Worm (Caenorhabditis elegans) whole organism, mixed stage, embryonic: ENCODE measurements around the gene F10B5.2.

Experiments used
- M03D4.4 ChIP-seq: sonication (generic microtip); optimal IDR thresholded peaks from 2 replicates; lab custom pipeline; 2017; ENCODE audit warnings: mild to moderate bottlenecking, missing genetic modification characterization, missing compliant biosample characterization
- blmp-1 ChIP-seq: fragments of 150-350 bp; optimal IDR thresholded peaks from 2 replicates; lab custom pipeline; 2014; ENCODE audit warnings: missing biosample characterization, missing genetic modification characterization
- ceh-39 ChIP-seq: fragments of 150-350 bp; optimal IDR thresholded peaks from 2 replicates; lab custom pipeline; 2014; ENCODE audit warnings: missing biosample characterization, missing genetic modification characterization
- ceh-43 ChIP-seq: fragments of 200-800 bp; sonication (Bioruptor generic); optimal IDR thresholded peaks from 2 replicates; lab custom pipeline; 2018; ENCODE audit warnings: mild to moderate bottlenecking, missing genetic modification characterization, moderate library complexity, missing compliant biosample characterization
- ceh-83 ChIP-seq: fragments of 200-800 bp; sonication (Bioruptor generic); optimal IDR thresholded peaks from 2 replicates; lab custom pipeline; 2018; ENCODE audit warnings: mild to moderate bottlenecking, missing genetic modification characterization, missing compliant biosample characterization
- ces-1 ChIP-seq: fragments of 150-350 bp; optimal IDR thresholded peaks from 2 replicates; lab custom pipeline; 2014; ENCODE audit warnings: missing biosample characterization, missing genetic modification reagents, missing genetic modification characterization
- cnd-1 ChIP-seq: fragments of 200-800 bp; sonication (Bioruptor generic); optimal IDR thresholded peaks from 2 replicates; lab custom pipeline; 2018; ENCODE audit warnings: mild to moderate bottlenecking, missing genetic modification characterization, missing compliant biosample characterization
- drap-1 ChIP-seq: fragments of 200-800 bp; sonication (Bioruptor generic); optimal IDR thresholded peaks from 3 replicates; lab custom pipeline; 2018; ENCODE audit warnings: mild to moderate bottlenecking, missing genetic modification characterization, missing compliant biosample characterization
- elt-3 ChIP-seq: fragments of 150-350 bp; optimal IDR thresholded peaks from 2 replicates; lab custom pipeline; 2014; ENCODE audit warnings: missing biosample characterization, missing genetic modification characterization
- flh-1 ChIP-seq: fragments of 200-800 bp; sonication (Bioruptor generic); optimal IDR thresholded peaks from 2 replicates; lab custom pipeline; 2018; ENCODE audit warnings: mild to moderate bottlenecking, missing genetic modification characterization, moderate library complexity, missing compliant biosample characterization
- ham-2 ChIP-seq: fragments of 200-800 bp; sonication (Bioruptor generic); optimal IDR thresholded peaks from 2 replicates; lab custom pipeline; 2018; ENCODE audit warnings: mild to moderate bottlenecking, missing genetic modification characterization, missing compliant biosample characterization
- hlh-1 ChIP-seq: fragments of 150-350 bp; optimal IDR thresholded peaks from 2 replicates; lab custom pipeline; 2014; ENCODE audit warnings: missing biosample characterization, missing genetic modification reagents, missing genetic modification characterization
- lin-13 ChIP-seq: fragments of 150-350 bp; optimal IDR thresholded peaks from 2 replicates; lab custom pipeline; 2014; ENCODE audit warnings: missing biosample characterization, missing genetic modification characterization
- lin-32 ChIP-seq: fragments of 200-800 bp; sonication (Bioruptor generic); optimal IDR thresholded peaks from 2 replicates; lab custom pipeline; 2018; ENCODE audit warnings: mild to moderate bottlenecking, missing genetic modification characterization, missing compliant biosample characterization
- lsy-2 ChIP-seq: fragments of 150-350 bp; optimal IDR thresholded peaks from 2 replicates; lab custom pipeline; 2014; ENCODE audit warnings: missing biosample characterization, missing genetic modification characterization
- mab-5 ChIP-seq: fragments of 150-350 bp; optimal IDR thresholded peaks from 2 replicates; lab custom pipeline; 2014; ENCODE audit warnings: missing biosample characterization, missing genetic modification characterization
- mep-1 ChIP-seq: fragments of 150-350 bp; optimal IDR thresholded peaks from 2 replicates; lab custom pipeline; 2017; ENCODE audit warnings: missing biosample characterization, missing genetic modification reagents, missing genetic modification characterization, inconsistent platforms
- mls-2 ChIP-seq: sonication (generic microtip); optimal IDR thresholded peaks from 2 replicates; lab custom pipeline; 2016; ENCODE audit warnings: mild to moderate bottlenecking, missing genetic modification characterization, moderate library complexity, missing compliant biosample characterization
- nhr-12 ChIP-seq: fragments of 150-350 bp; optimal IDR thresholded peaks from 2 replicates; lab custom pipeline; 2014; ENCODE audit warnings: missing biosample characterization, missing genetic modification characterization
- nhr-2 ChIP-seq: fragments of 150-350 bp; optimal IDR thresholded peaks from 2 replicates; lab custom pipeline; 2014; ENCODE audit warnings: missing biosample characterization, missing genetic modification characterization
- nhr-237 ChIP-seq: fragments of 150-350 bp; optimal IDR thresholded peaks from 2 replicates; lab custom pipeline; 2014; ENCODE audit warnings: missing biosample characterization, missing genetic modification characterization
- nhr-28 ChIP-seq: fragments of 150-350 bp; optimal IDR thresholded peaks from 2 replicates; lab custom pipeline; 2014; ENCODE audit warnings: missing biosample characterization, missing genetic modification characterization
- nhr-76 ChIP-seq: sonication (generic microtip); optimal IDR thresholded peaks from 2 replicates; lab custom pipeline; 2017; ENCODE audit warnings: missing biosample characterization, missing genetic modification characterization
- pha-4 ChIP-seq: fragments of 150-350 bp; optimal IDR thresholded peaks from 2 replicates; lab custom pipeline; 2018; ENCODE audit warnings: missing biosample characterization, missing genetic modification reagents, missing genetic modification characterization
- sem-2 ChIP-seq: fragments of 200-800 bp; sonication (Bioruptor generic); optimal IDR thresholded peaks from 2 replicates; lab custom pipeline; 2018; ENCODE audit warnings: mild to moderate bottlenecking, missing genetic modification characterization, missing compliant biosample characterization
- snpc-4 ChIP-seq: fragments of 150-350 bp; optimal IDR thresholded peaks from 2 replicates; lab custom pipeline; 2014; ENCODE audit warnings: missing biosample characterization, missing genetic modification characterization
- sptf-1 ChIP-seq: sonication (generic microtip); optimal IDR thresholded peaks from 2 replicates; lab custom pipeline; 2017; ENCODE audit warnings: mild to moderate bottlenecking, missing genetic modification characterization, moderate library complexity, missing compliant biosample characterization
- tbx-8 ChIP-seq: fragments of 200-800 bp; sonication (Bioruptor generic); optimal IDR thresholded peaks from 2 replicates; lab custom pipeline; 2018; ENCODE audit warnings: mild to moderate bottlenecking, missing genetic modification characterization, moderate library complexity, missing compliant biosample characterization
- unc-120 ChIP-seq: sonication (generic microtip); optimal IDR thresholded peaks from 2 replicates; lab custom pipeline; 2017; ENCODE audit warnings: missing genetic modification characterization, missing compliant biosample characterization; ENCODE audit not compliant: poor library complexity, severe bottlenecking
- unc-39 ChIP-seq: fragments of 150-350 bp; optimal IDR thresholded peaks from 2 replicates; lab custom pipeline; 2014; ENCODE audit warnings: missing biosample characterization, missing genetic modification characterization
- unc-62 ChIP-seq: fragments of 150-350 bp; optimal IDR thresholded peaks from 2 replicates; lab custom pipeline; 2014; ENCODE audit warnings: missing biosample characterization, missing genetic modification reagents, missing genetic modification characterization
- zip-8 ChIP-seq: fragments of 150-350 bp; optimal IDR thresholded peaks from 2 replicates; lab custom pipeline; 2014; ENCODE audit warnings: missing biosample characterization, missing genetic modification characterization
- ztf-11 ChIP-seq: fragments of 150-350 bp; optimal IDR thresholded peaks from 2 replicates; lab custom pipeline; 2014; ENCODE audit warnings: missing biosample characterization, missing genetic modification characterization

The F10B5.2 gene

ce11 chrII:8126132-8126531, 18.4 kb upstream of the F10B5.2 start:
- no peak for TF ChIP-seq ztf-11
- TF ChIP-seq zip-8, result no peak
- no peak for TF ChIP-seq blmp-1
- no peak for TF ChIP-seq mls-2 (tag; lab: Kevin White, UChicago)
- TF ChIP-seq hlh-1 (tag; lab: Kevin White, UChicago), result no peak
- TF ChIP-seq nhr-28 (tag; lab: Kevin White, UChicago), result no peak
- TF ChIP-seq unc-39, result no peak
- TF ChIP-seq ceh-43, result no peak
- TF ChIP-seq lin-32 (GFP tag; lab: Kevin White, UChicago), result no peak
- no peak for TF ChIP-seq nhr-12 (tag; lab: Kevin White, UChicago)
- TF ChIP-seq drap-1 (GFP tag; lab: Kevin White, UChicago), result no peak

- TF ChIP-seq lsy-2 (tag; lab: Kevin White, UChicago) (no peak), hlh-1 (tag; lab: Kevin White, UChicago) (peak; percentile 90), pha-4 (tag; lab: Kevin White, UChicago) (no peak), unc-120 (tag; lab: Kevin White, UChicago) (peak; percentile 22), blmp-1 (no peak)
Observed at ce11 chrII:8126617-8127016, 17.9 kb upstream of the F10B5.2 start.

DNA sequence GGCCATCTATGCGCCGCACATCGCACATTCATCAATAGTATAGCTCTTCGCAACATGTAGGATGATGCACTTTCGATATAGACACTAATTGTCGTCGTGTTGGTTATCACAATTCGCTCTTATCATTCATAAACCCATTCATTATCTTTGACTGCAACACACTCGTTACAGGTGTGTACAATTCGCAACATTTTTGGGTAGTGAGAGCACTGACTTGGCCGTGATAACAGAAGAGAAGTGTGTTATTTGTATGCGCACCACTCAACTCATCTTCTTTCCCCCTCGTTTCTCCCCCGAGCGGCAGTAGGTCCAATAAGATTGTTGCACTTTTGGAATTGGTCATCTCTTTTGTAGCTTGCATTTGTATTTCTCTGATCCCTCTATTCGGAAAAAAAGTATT, 17.3 kb upstream of the F10B5.2 start:
- TF ChIP-seq lin-32 (GFP tag; lab: Kevin White, UChicago) (no peak), snpc-4 (tag; lab: Kevin White, UChicago) (no peak), nhr-2 (tag; lab: Kevin White, UChicago) (peak; percentile 67)

ce11 chrII:8127794-8128193, 16.8 kb upstream of the F10B5.2 start:
- TF ChIP-seq ceh-39 (tag; lab: Kevin White, UChicago) (no peak), sem-2 (GFP tag; lab: Kevin White, UChicago) (no peak), snpc-4 (tag; lab: Kevin White, UChicago) (no peak), nhr-12 (tag; lab: Kevin White, UChicago) (no peak), nhr-2 (tag; lab: Kevin White, UChicago) (no peak), mep-1 (tag; lab: Kevin White, UChicago) (no peak), unc-62 (GFP tag; lab: Kevin White, UChicago) (no peak), nhr-76 (tag; lab: Kevin White, UChicago) (no peak), unc-39 (no peak)

- TF ChIP-seq sem-2 (GFP tag; lab: Kevin White, UChicago) (peak; percentile 34), ceh-83 (GFP tag; lab: Kevin White, UChicago) (no peak), elt-3 (no peak), M03D4.4 (tag; lab: Kevin White, UChicago) (peak; percentile 46), ces-1 (GFP tag; lab: Kevin White, UChicago) (no peak), ham-2 (GFP tag; lab: Kevin White, UChicago) (peak; percentile 66), ceh-39 (tag; lab: Kevin White, UChicago) (no peak), sptf-1 (tag; lab: Kevin White, UChicago) (peak; percentile 71), tbx-8 (GFP tag; lab: Kevin White, UChicago) (peak; percentile 22), snpc-4 (tag; lab: Kevin White, UChicago) (no peak), drap-1 (GFP tag; lab: Kevin White, UChicago) (peak; percentile 51), unc-120 (tag; lab: Kevin White, UChicago) (peak; percentile 89), ceh-43 (no peak), nhr-76 (tag; lab: Kevin White, UChicago) (no peak), zip-8 (no peak), lin-13 (no peak), flh-1 (no peak), pha-4 (tag; lab: Kevin White, UChicago) (no peak), mls-2 (tag; lab: Kevin White, UChicago) (peak; percentile 66), nhr-237 (tag; lab: Kevin White, UChicago) (no peak), mep-1 (tag; lab: Kevin White, UChicago) (peak; percentile 61), lin-32 (GFP tag; lab: Kevin White, UChicago) (peak; percentile 9), cnd-1 (tag; lab: Kevin White, UChicago) (peak; percentile 16), hlh-1 (tag; lab: Kevin White, UChicago) (peak; percentile 22), lsy-2 (tag; lab: Kevin White, UChicago) (peak; percentile 17), nhr-12 (tag; lab: Kevin White, UChicago) (no peak), mab-5 (tag; lab: Kevin White, UChicago) (no peak)
Observed at ce11 chrII:8128273-8129039, 16.1 kb upstream of the F10B5.2 start.
